Fruit fly (Drosophila melanogaster): ENCODE data around the gene cv.

Gene cv

dm6 chrX:5672243-5673051 lies 17.4 kb upstream of the cv start, which contains the start of gene RpL35 (continued):
- TF ChIP-seq CG6813 (GFP tag; optimal IDR thresholded peaks at IDR 0.05) (peak; percentile 45), ttk (GFP tag; IDR thresholded peaks at IDR 0.05) (0 out of 2 replicates have a peak, but pooled peaks have one; percentile 35), CG10654 (GFP tag; optimal IDR thresholded peaks at IDR 0.05) (peak; percentile 13), CG2712 (tag; optimal IDR thresholded peaks at IDR 0.05) (peak; percentile 27), nau (GFP tag; optimal IDR thresholded peaks at IDR 0.05) (peak; percentile 52), cg (GFP tag; optimal IDR thresholded peaks at IDR 0.05) (no peak), CG4617 (GFP tag; optimal IDR thresholded peaks at IDR 0.05; ENCODE audit: borderline replicate concordance) (peak; percentile 60), Hsf (GFP tag; optimal IDR thresholded peaks at IDR 0.05) (peak; percentile 48), CG2678 (tag; optimal IDR thresholded peaks at IDR 0.05) (peak; percentile 41), NfI (GFP tag; optimal IDR thresholded peaks at IDR 0.05) (peak; percentile 60), en (GFP tag; optimal IDR thresholded peaks at IDR 0.05) (peak; percentile 52), CG12659 (GFP tag; optimal IDR thresholded peaks at IDR 0.05) (peak; percentile 72), zen (tag; optimal IDR thresholded peaks at IDR 0.05) (no peak), CG8089 (GFP tag; optimal IDR thresholded peaks at IDR 0.05) (peak; percentile 28), CG6765 (GFP tag; optimal IDR thresholded peaks at IDR 0.05) (peak; percentile 56), hkb (optimal IDR thresholded peaks at IDR 0.05) (no peak), hkb (GFP tag; IDR thresholded peaks at IDR 0.05) (peak; percentile 35; the same call in 1 of the 2 replicates), CG8924 (tag; optimal IDR thresholded peaks at IDR 0.05) (peak; percentile 5), NK7.1 (GFP tag; optimal IDR thresholded peaks at IDR 0.05) (peak; percentile 37), crol (GFP tag; IDR thresholded peaks at IDR 0.05) (0 out of 2 replicates have a peak, but pooled peaks have one; percentile 29), Sox100B (GFP tag; optimal IDR thresholded peaks at IDR 0.05) (no peak), CG1233 (GFP tag; optimal IDR thresholded peaks at IDR 0.05) (peak; percentile 38), Hey (tag; optimal IDR thresholded peaks at IDR 0.05) (no peak), nmo (GFP tag; optimal IDR thresholded peaks at IDR 0.05) (peak; percentile 45), Meics (GFP tag; optimal IDR thresholded peaks at IDR 0.05) (peak; percentile 51), wdn (GFP tag; IDR thresholded peaks at IDR 0.05) (0 out of 2 replicates have a peak, but pooled peaks have one; percentile 19), HLH3B (GFP tag; IDR thresholded peaks at IDR 0.05) (0 out of 2 replicates have a peak, but pooled peaks have one; percentile 5), CG10147 (GFP tag; optimal IDR thresholded peaks at IDR 0.05) (peak; percentile 14), chif (GFP tag; optimal IDR thresholded peaks at IDR 0.05) (no peak), sna (GFP tag; IDR thresholded peaks at IDR 0.05; ENCODE audit: partially characterized antibody) (0 out of 2 replicates have a peak, but pooled peaks have one; percentile 43), Elba2 (GFP tag; optimal IDR thresholded peaks at IDR 0.05) (no peak), salm (tag; optimal IDR thresholded peaks at IDR 0.05) (peak; percentile 33), row (GFP tag; IDR thresholded peaks at IDR 0.05) (no peak; the same call in none of the 3 replicates), CG12769 (tag; optimal IDR thresholded peaks at IDR 0.05) (peak; percentile 61), CG12391 (tag; optimal IDR thresholded peaks at IDR 0.05) (peak; percentile 38), Ets97D (GFP tag; optimal IDR thresholded peaks at IDR 0.05) (peak; percentile 95), CG30403 (GFP tag; optimal IDR thresholded peaks at IDR 0.05) (peak; percentile 15), eyg (GFP tag; optimal IDR thresholded peaks at IDR 0.05) (peak; percentile 30), Nf-YC (tag; optimal IDR thresholded peaks at IDR 0.05) (peak; percentile 30), mam (GFP tag; optimal IDR thresholded peaks at IDR 0.05) (peak; percentile 32), NC2β (GFP tag; optimal IDR thresholded peaks at IDR 0.05) (peak; percentile 69), Spps (tag; optimal IDR thresholded peaks at IDR 0.05) (peak; percentile 17), unpg (GFP tag; optimal IDR thresholded peaks at IDR 0.05) (peak; percentile 46), CG1602 (GFP tag; optimal IDR thresholded peaks at IDR 0.05) (no peak), phol (tag; optimal IDR thresholded peaks at IDR 0.05) (peak; percentile 57), CG10366 (GFP tag; IDR thresholded peaks at IDR 0.05) (no peak), CG16863 (GFP tag; optimal IDR thresholded peaks at IDR 0.05) (peak; percentile 3), Fer2 (tag; optimal IDR thresholded peaks at IDR 0.05) (peak; percentile 9)
